Fruit fly (Drosophila melanogaster) whole organism, prepupa: ENCODE results near the gene qin.

Experiments used
- CG10631 ChIP-seq: fragments of 200-800 bp; sonication (Bioruptor generic); optimal IDR thresholded peaks from 2 replicates; lab custom pipeline; 2016; ENCODE audit warnings: missing biosample characterization, missing genetic modification characterization
- CG10669 ChIP-seq: fragments of 200-800 bp; sonication (Bioruptor generic); optimal IDR thresholded peaks from 3 replicates; lab custom pipeline; 2018; ENCODE audit warnings: missing biosample characterization, mild to moderate bottlenecking, missing genetic modification characterization, moderate library complexity
- CG11762 ChIP-seq: fragments of 200-800 bp; sonication (Bioruptor generic); optimal IDR thresholded peaks from 3 replicates; lab custom pipeline; 2016; ENCODE audit warnings: missing biosample characterization, missing genetic modification characterization; ENCODE audit not compliant: insufficient read depth
- CG16779 ChIP-seq: fragments of 200-800 bp; sonication (Bioruptor generic); optimal IDR thresholded peaks from 3 replicates; lab custom pipeline; 2017; ENCODE audit warnings: missing biosample characterization, mild to moderate bottlenecking, missing genetic modification characterization
- CG3032 ChIP-seq: fragments of 200-800 bp; optimal IDR thresholded peaks from 2 replicates; lab custom pipeline; 2019; ENCODE audit warnings: missing biosample characterization, mild to moderate bottlenecking, missing genetic modification characterization, moderate library complexity
- CG31627 ChIP-seq: fragments of 200-800 bp; sonication (Bioruptor generic); optimal IDR thresholded peaks from 3 replicates; lab custom pipeline; 2016; ENCODE audit warnings: missing biosample characterization, missing genetic modification characterization
- CG3919 ChIP-seq: fragments of 200-800 bp; sonication (Bioruptor generic); optimal IDR thresholded peaks from 3 replicates; lab custom pipeline; 2016; ENCODE audit warnings: missing biosample characterization, missing genetic modification characterization
- CG6163 ChIP-seq: fragments of 200-800 bp; sonication (Bioruptor generic); IDR thresholded peaks from 3 replicates; pipeline ENCODE4 v1.3.6; 2022; ENCODE audit warnings: missing biosample characterization, missing genetic modification characterization
- CG6276 ChIP-seq: fragments of 200-800 bp; sonication (Bioruptor generic); optimal IDR thresholded peaks from 2 replicates; lab custom pipeline; 2017; ENCODE audit warnings: missing biosample characterization, mild to moderate bottlenecking, missing genetic modification characterization
- CG6808 ChIP-seq: fragments of 200-800 bp; sonication (Bioruptor generic); optimal IDR thresholded peaks from 3 replicates; lab custom pipeline; 2017; ENCODE audit warnings: missing biosample characterization, missing genetic modification characterization, mild to moderate bottlenecking, moderate library complexity, missing genetic modification reagents
- CG8119 ChIP-seq: fragments of 200-800 bp; sonication (Bioruptor generic); IDR thresholded peaks from 3 replicates; pipeline ENCODE4 v1.3.6; 2022; ENCODE audit warnings: missing biosample characterization, missing genetic modification characterization
- CG8319 ChIP-seq: fragments of 200-800 bp; sonication (Bioruptor generic); optimal IDR thresholded peaks from 3 replicates; lab custom pipeline; 2016; ENCODE audit warnings: missing biosample characterization, missing genetic modification characterization
- CG9139 ChIP-seq: fragments of 200-800 bp; sonication (Bioruptor generic); optimal IDR thresholded peaks from 3 replicates; lab custom pipeline; 2017; ENCODE audit warnings: missing biosample characterization, mild to moderate bottlenecking, missing genetic modification characterization
- Eip78C ChIP-seq: fragments of 200-800 bp; sonication (Bioruptor generic); peaks from one replicate; lab custom pipeline; 2016; ENCODE audit warnings: missing biosample characterization, missing genetic modification characterization
- Eip93F ChIP-seq: fragments of 200-800 bp; sonication (Bioruptor generic); optimal IDR thresholded peaks from 2 replicates; lab custom pipeline; 2016; ENCODE audit warnings: missing biosample characterization, mild to moderate bottlenecking, missing genetic modification characterization
- Ets21C ChIP-seq: fragments of 200-800 bp; sonication (Bioruptor generic); optimal IDR thresholded peaks from 3 replicates; lab custom pipeline; 2016; ENCODE audit warnings: missing biosample characterization, missing genetic modification characterization
- Gug ChIP-seq: fragments of 200-800 bp; sonication (Bioruptor generic); IDR thresholded peaks from 2 replicates; pipeline ENCODE4 v1.3.6; 2022; ENCODE audit warnings: missing biosample characterization, missing genetic modification characterization
- Smox ChIP-seq: fragments of 200-800 bp; sonication (Bioruptor generic); optimal IDR thresholded peaks from 3 replicates; lab custom pipeline; 2016; ENCODE audit warnings: missing biosample characterization, missing genetic modification characterization
- Sox102F ChIP-seq: fragments of 200-800 bp; sonication (Bioruptor generic); optimal IDR thresholded peaks from 2 replicates; lab custom pipeline; 2016; ENCODE audit warnings: missing biosample characterization, mild to moderate bottlenecking, missing genetic modification characterization
- Sox14 ChIP-seq: fragments of 200-800 bp; sonication (Bioruptor generic); optimal IDR thresholded peaks from 3 replicates; lab custom pipeline; 2016; ENCODE audit warnings: missing biosample characterization, missing genetic modification characterization
- Sox15 ChIP-seq: fragments of 200-800 bp; sonication (Bioruptor generic); optimal IDR thresholded peaks from 3 replicates; lab custom pipeline; 2016; ENCODE audit warnings: missing biosample characterization, missing genetic modification characterization
- achi ChIP-seq: fragments of 200-800 bp; sonication (Bioruptor generic); optimal IDR thresholded peaks from 3 replicates; lab custom pipeline; 2016; ENCODE audit warnings: missing biosample characterization, missing genetic modification characterization
- acj6 ChIP-seq: fragments of 200-800 bp; sonication (Bioruptor generic); optimal IDR thresholded peaks from 3 replicates; lab custom pipeline; 2016; ENCODE audit warnings: missing biosample characterization, missing genetic modification characterization
- cyc ChIP-seq: fragments of 200-800 bp; sonication (Bioruptor generic); optimal IDR thresholded peaks from 3 replicates; lab custom pipeline; 2016; ENCODE audit warnings: missing biosample characterization, missing genetic modification characterization
- dac ChIP-seq: fragments of 200-800 bp; sonication (Bioruptor generic); optimal IDR thresholded peaks from 2 replicates; lab custom pipeline; 2017; ENCODE audit warnings: missing biosample characterization, mild to moderate bottlenecking, missing genetic modification characterization
- dsx ChIP-seq: fragments of 200-800 bp; optimal IDR thresholded peaks from 3 replicates; lab custom pipeline; 2019; ENCODE audit warnings: missing biosample characterization, mild to moderate bottlenecking, missing genetic modification characterization, moderate library complexity; ENCODE audit not compliant: poor library complexity, severe bottlenecking
- eg ChIP-seq: fragments of 200-800 bp; sonication (Bioruptor generic); IDR thresholded peaks from 3 replicates; pipeline ENCODE4 v1.3.6; 2022; ENCODE audit warnings: missing biosample characterization, missing genetic modification characterization
- esn ChIP-seq: fragments of 200-800 bp; sonication (Bioruptor generic); optimal IDR thresholded peaks from 2 replicates; lab custom pipeline; 2016; ENCODE audit warnings: missing biosample characterization, mild to moderate bottlenecking, missing genetic modification characterization, moderate library complexity
- fd59A ChIP-seq: fragments of 200-800 bp; sonication (Bioruptor generic); optimal IDR thresholded peaks from 2 replicates; lab custom pipeline; 2017; ENCODE audit warnings: missing biosample characterization, mild to moderate bottlenecking, missing genetic modification characterization, missing genetic modification reagents
- pdm3 ChIP-seq: fragments of 200-800 bp; sonication (Bioruptor generic); optimal IDR thresholded peaks from 3 replicates; lab custom pipeline; 2016; ENCODE audit warnings: missing biosample characterization, missing genetic modification characterization
- salr ChIP-seq, 2 experiments: fragments of 200-800 bp; sonication (Bioruptor generic); optimal IDR thresholded peaks; 3 replicates each; lab custom pipeline; 2016 to 2018; ENCODE audit warnings: missing biosample characterization in 2 of 2, missing genetic modification characterization in 2 of 2, mild to moderate bottlenecking in 1 of 2
- spab ChIP-seq: fragments of 200-800 bp; sonication (Bioruptor generic); optimal IDR thresholded peaks from 2 replicates; lab custom pipeline; 2017; ENCODE audit warnings: missing biosample characterization, mild to moderate bottlenecking, missing genetic modification characterization, missing genetic modification reagents
- ss ChIP-seq, 2 experiments: fragments of 200-800 bp; sonication (Bioruptor generic); optimal IDR thresholded peaks; 2 replicates in 1 of 2; 3 replicates in 1 of 2; lab custom pipeline; 2017 to 2018; ENCODE audit warnings: mild to moderate bottlenecking in 2 of 2, missing biosample characterization in 2 of 2, missing genetic modification characterization in 2 of 2, moderate library complexity in 1 of 2
- svp ChIP-seq: fragments of 200-800 bp; sonication (Bioruptor generic); peaks from one replicate; lab custom pipeline; 2016; ENCODE audit warnings: missing biosample characterization, missing genetic modification characterization

qin gene

DNA sequence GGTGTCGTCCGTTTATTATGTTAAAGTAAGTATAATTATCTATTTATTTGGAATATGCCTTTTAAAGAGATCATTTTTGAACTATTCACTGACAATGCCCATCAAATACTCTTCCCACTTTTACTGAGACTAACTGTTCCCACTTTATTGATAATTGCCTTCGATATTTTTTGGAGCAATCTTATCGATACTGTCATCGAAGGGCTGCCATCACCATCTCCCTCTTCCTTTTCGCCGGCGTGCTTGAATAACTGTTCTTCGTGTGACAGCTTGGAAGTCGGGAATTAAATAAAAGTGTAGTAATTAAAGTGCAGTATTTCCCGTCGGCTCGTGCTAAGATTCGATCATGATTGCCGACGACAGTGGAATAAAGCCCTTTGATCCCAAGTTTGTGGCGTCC is at the start of gene qin:
qin (plus strand) TSS at position 274 of the 400 bp plus-strand sequence.
- TF ChIP-seq CG9139 (GFP tag; lab: Kevin White, UChicago) = no peak
- TF ChIP-seq CG8319 (GFP tag; lab: Kevin White, UChicago) = no peak
- TF ChIP-seq CG8119 (GFP tag; lab: Robert Waterston, UW) = no peak
- no peak for TF ChIP-seq Eip93F (GFP tag; lab: Kevin White, UChicago)
- no peak for TF ChIP-seq Sox15 (GFP tag; lab: Kevin White, UChicago)
- no peak for TF ChIP-seq CG6163
- no peak for TF ChIP-seq CG11762
- no peak for TF ChIP-seq salr (GFP tag; optimal IDR thresholded peaks at IDR 0.05; lab: Kevin White, UChicago)
- TF ChIP-seq achi (GFP tag; lab: Kevin White, UChicago) = no peak
- no peak for TF ChIP-seq Sox14 (GFP tag; lab: Kevin White, UChicago)
- TF ChIP-seq CG16779 (tag; lab: Kevin White, UChicago) = no peak
- TF ChIP-seq cyc (GFP tag; lab: Kevin White, UChicago) = no peak
- TF ChIP-seq pdm3 (GFP tag; lab: Kevin White, UChicago) = no peak
- TF ChIP-seq eg (GFP tag; lab: Robert Waterston, UW) = no peak
- TF ChIP-seq CG3919 (GFP tag; lab: Kevin White, UChicago) = no peak

DNA sequence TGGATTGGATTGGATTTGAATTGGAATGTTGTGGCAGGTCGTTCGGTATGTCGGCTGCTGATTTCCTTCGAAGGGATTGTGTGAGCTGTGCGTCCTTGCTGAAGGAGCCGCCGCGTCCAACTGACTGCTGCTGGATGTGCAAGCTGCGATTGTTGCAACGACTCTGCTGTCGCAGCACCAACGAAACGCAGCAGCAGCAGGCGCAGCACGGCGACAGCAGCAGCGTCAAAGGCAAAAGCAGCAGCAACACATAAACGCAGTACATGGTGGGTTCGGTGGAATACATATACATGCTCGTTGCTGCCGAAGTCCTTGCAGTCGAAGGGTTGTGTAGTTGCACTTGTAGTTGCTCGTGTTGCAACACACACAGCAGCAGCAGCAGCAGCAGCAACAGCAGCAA is 45.3 kb upstream of the qin start, which contains the start of gene fru:
fru (minus strand) TSS at position 101 of the 400 bp plus-strand sequence.
- no peak for TF ChIP-seq dsx (GFP tag; lab: Kevin White, UChicago)
- no peak for TF ChIP-seq CG8319 (GFP tag; lab: Kevin White, UChicago)
- no peak for TF ChIP-seq CG6276
- TF ChIP-seq CG31627 = no peak
- TF ChIP-seq Gug (GFP tag; lab: Robert Waterston, UW) = no peak
- no peak for TF ChIP-seq ss (GFP tag; optimal IDR thresholded peaks at IDR 0.05; lab: Kevin White, UChicago)
- no peak for TF ChIP-seq CG6808 (GFP tag; lab: Kevin White, UChicago)
- TF ChIP-seq acj6 (GFP tag; lab: Kevin White, UChicago) = no peak
- TF ChIP-seq CG10631 (GFP tag; lab: Kevin White, UChicago) = no peak
- no peak for TF ChIP-seq Smox
- no peak for TF ChIP-seq Ets21C (GFP tag; lab: Kevin White, UChicago)
- TF ChIP-seq esn (GFP tag; lab: Kevin White, UChicago) = no peak
- TF ChIP-seq CG3032 (tag; lab: Kevin White, UChicago) = no peak
- TF ChIP-seq eg (GFP tag; lab: Robert Waterston, UW) = no peak

DNA sequence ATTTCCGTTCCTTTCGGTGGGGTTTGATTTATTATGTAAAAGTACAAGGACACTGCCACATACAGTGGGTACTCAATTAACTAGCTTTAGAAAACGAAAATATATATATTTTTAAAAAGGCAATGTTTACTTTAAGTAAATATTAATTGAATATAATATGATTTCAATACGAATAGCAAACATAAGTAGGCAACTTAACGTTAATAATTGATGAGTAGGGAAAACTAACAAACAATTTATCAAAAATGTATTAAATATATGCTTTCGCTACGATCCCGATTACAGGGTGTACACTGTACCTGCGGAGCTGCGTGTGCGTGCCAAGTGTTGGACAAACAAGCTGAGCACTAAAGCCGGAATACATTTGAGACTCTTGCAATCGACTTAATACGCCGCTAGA is 44.7 kb upstream of the qin start:
- no peak for TF ChIP-seq CG6163
- TF ChIP-seq CG31627 = no peak
- no peak for TF ChIP-seq Sox15 (GFP tag; lab: Kevin White, UChicago)
- TF ChIP-seq cyc (GFP tag; lab: Kevin White, UChicago) = no peak
- TF ChIP-seq eg (GFP tag; lab: Robert Waterston, UW) = no peak

DNA sequence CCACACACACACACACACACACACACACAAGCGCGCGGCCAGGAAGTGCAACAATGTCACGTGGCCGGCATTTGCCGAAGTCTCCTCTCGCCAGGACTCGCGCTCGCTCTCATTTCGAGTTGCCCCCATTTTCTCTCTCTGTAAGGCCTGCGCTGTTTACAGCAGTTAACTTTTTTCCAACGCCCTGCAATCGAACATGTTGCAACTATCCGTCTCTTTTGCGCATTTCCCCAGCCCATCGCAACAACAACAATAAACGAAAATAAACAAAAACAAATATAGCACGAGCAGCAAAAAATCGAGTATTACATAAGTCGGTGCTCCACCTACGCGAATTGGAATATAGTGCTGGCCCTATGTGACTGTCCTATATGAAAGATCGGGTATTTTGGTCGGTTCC is 43.9 kb upstream of the qin start:
- no peak for TF ChIP-seq Sox15 (GFP tag; lab: Kevin White, UChicago)
- TF ChIP-seq dsx (GFP tag; lab: Kevin White, UChicago) = no peak
- TF ChIP-seq CG8319 (GFP tag; lab: Kevin White, UChicago) = no peak
- TF ChIP-seq fd59A (GFP tag; lab: Kevin White, UChicago) = no peak
- TF ChIP-seq CG10669 (GFP tag; lab: Kevin White, UChicago) = no peak
- TF ChIP-seq dac (GFP tag; lab: Kevin White, UChicago) = no peak
- no peak for TF ChIP-seq Eip78C (GFP tag; lab: Kevin White, UChicago)
- no peak for TF ChIP-seq Sox102F
- TF ChIP-seq svp = no peak
- TF ChIP-seq cyc (GFP tag; lab: Kevin White, UChicago) = no peak
- no peak for TF ChIP-seq Sox14 (GFP tag; lab: Kevin White, UChicago)
- TF ChIP-seq spab (GFP tag; lab: Kevin White, UChicago) = no peak
